Fruit fly (Drosophila melanogaster) whole organism, wandering third instar larva: ENCODE results near the gene bowl.

Experiments
- Abd-B ChIP-seq: fragments of >200 bp; optimal IDR thresholded peaks from 2 replicates; lab custom pipeline; 2017; ENCODE audit warnings: missing biosample characterization, missing genetic modification characterization
- CG32264 ChIP-seq: fragments of 200-800 bp; sonication (Bioruptor generic); optimal IDR thresholded peaks from 2 replicates; lab custom pipeline; 2016; ENCODE audit warnings: missing biosample characterization, missing genetic modification characterization
- CG9705 ChIP-seq: fragments of 200-800 bp; sonication (Bioruptor generic); optimal IDR thresholded peaks from 2 replicates; lab custom pipeline; 2018; ENCODE audit warnings: missing biosample characterization, mild to moderate bottlenecking, missing genetic modification characterization
- CrebA ChIP-seq: fragments of 200-800 bp; sonication (Bioruptor generic); optimal IDR thresholded peaks from 2 replicates; lab custom pipeline; 2016; ENCODE audit warnings: missing biosample characterization, mild to moderate bottlenecking, missing genetic modification characterization, borderline replicate concordance
- Dfd ChIP-seq: fragments of >200 bp; optimal IDR thresholded peaks from 2 replicates; lab custom pipeline; 2017; ENCODE audit warnings: missing biosample characterization, missing genetic modification characterization
- Dif ChIP-seq: fragments of 200-275, 200-300 bp; sonication (Bioruptor generic); optimal IDR thresholded peaks from 2 replicates; lab custom pipeline; 2018; ENCODE audit warnings: missing biosample characterization, missing genetic modification characterization; ENCODE audit not compliant: partially characterized antibody
- GATAd ChIP-seq: sonication (Bioruptor generic); optimal IDR thresholded peaks from 2 replicates; lab custom pipeline; 2016; ENCODE audit warnings: missing biosample characterization, missing genetic modification characterization
- HLH106 ChIP-seq: fragments of 200-800 bp; optimal IDR thresholded peaks from 3 replicates; lab custom pipeline; 2019; ENCODE audit warnings: missing biosample characterization, mild to moderate bottlenecking, missing genetic modification characterization, moderate library complexity
- Hnf4 ChIP-seq: fragments of 200-800 bp; sonication (Bioruptor generic); optimal IDR thresholded peaks from 2 replicates; lab custom pipeline; 2016; ENCODE audit warnings: missing biosample characterization, mild to moderate bottlenecking, missing genetic modification characterization
- Hr78 ChIP-seq: fragments of >200 bp; optimal IDR thresholded peaks from 2 replicates; lab custom pipeline; 2017; ENCODE audit warnings: missing biosample characterization, missing genetic modification characterization
- Hr83 ChIP-seq: fragments of 200-300 bp; sonication (Bioruptor generic); optimal IDR thresholded peaks from 2 replicates; lab custom pipeline; 2016; ENCODE audit warnings: missing biosample characterization, mild to moderate bottlenecking, missing genetic modification characterization, moderate library complexity; ENCODE audit not compliant: poor library complexity, severe bottlenecking
- Jra ChIP-seq: sonication (Bioruptor generic); optimal IDR thresholded peaks from 2 replicates; lab custom pipeline; 2016; ENCODE audit warnings: missing biosample characterization, missing genetic modification characterization
- Mio ChIP-seq: sonication (Bioruptor generic); optimal IDR thresholded peaks from 2 replicates; lab custom pipeline; 2016; ENCODE audit warnings: missing biosample characterization, missing genetic modification characterization
- Myc ChIP-seq: fragments of >200 bp; optimal IDR thresholded peaks from 2 replicates; lab custom pipeline; 2017
- N ChIP-seq: fragments of >200 bp; optimal IDR thresholded peaks from 2 replicates; lab custom pipeline; 2018; ENCODE audit warnings: missing biosample characterization, missing external identifiers, missing genetic modification characterization
- OdsH ChIP-seq: fragments of 200-800 bp; sonication (Bioruptor generic); optimal IDR thresholded peaks from 2 replicates; lab custom pipeline; 2016; ENCODE audit warnings: missing biosample characterization, mild to moderate bottlenecking, missing genetic modification characterization
- Rel ChIP-seq, 2 experiments: fragments of 200-800 bp; sonication (Bioruptor generic) in 1 of 2; optimal IDR thresholded peaks; 2 replicates in 1 of 2; 3 replicates in 1 of 2; lab custom pipeline; 2016 to 2019; ENCODE audit warnings: mild to moderate bottlenecking in 2 of 2, missing biosample characterization in 2 of 2, missing genetic modification characterization in 2 of 2, moderate library complexity in 1 of 2
- Sp1 ChIP-seq: fragments of 200-800 bp; sonication (Bioruptor generic); optimal IDR thresholded peaks from 3 replicates; lab custom pipeline; 2019; ENCODE audit warnings: missing biosample characterization, mild to moderate bottlenecking, missing genetic modification characterization, moderate library complexity
- Vsx2 ChIP-seq: fragments of 200-300, 225-300 bp; sonication (Bioruptor generic); optimal IDR thresholded peaks from 2 replicates; lab custom pipeline; 2018; ENCODE audit warnings: missing biosample characterization, missing genetic modification characterization; ENCODE audit not compliant: partially characterized antibody
- br ChIP-seq: fragments of 200-800 bp; sonication (Bioruptor generic); optimal IDR thresholded peaks from 2 replicates; lab custom pipeline; 2016; ENCODE audit warnings: missing biosample characterization, missing genetic modification characterization
- brk ChIP-seq: fragments of 200-800 bp; sonication (Bioruptor generic); optimal IDR thresholded peaks from 2 replicates; lab custom pipeline; 2016; ENCODE audit warnings: missing biosample characterization, mild to moderate bottlenecking, missing genetic modification characterization
- dl ChIP-seq, 2 experiments: fragments of 175-275, 200-275 bp in 1 of 2; fragments of 200-275 bp in 1 of 2; sonication (Bioruptor generic); optimal IDR thresholded peaks; lab custom pipeline; 2018; ENCODE audit warnings: mild to moderate bottlenecking in 2 of 2, missing biosample characterization in 2 of 2, missing genetic modification characterization in 2 of 2, moderate library complexity in 2 of 2; ENCODE audit not compliant: partially characterized antibody in 2 of 2, insufficient read depth in 1 of 2
- dmrt93B ChIP-seq: fragments of 200-800 bp; sonication (Bioruptor generic); optimal IDR thresholded peaks from 2 replicates; lab custom pipeline; 2018; ENCODE audit warnings: missing biosample characterization, mild to moderate bottlenecking, missing genetic modification characterization
- dsf ChIP-seq: sonication (Bioruptor generic); optimal IDR thresholded peaks from 2 replicates; lab custom pipeline; 2016; ENCODE audit warnings: missing biosample characterization, missing genetic modification characterization, borderline replicate concordance
- ey ChIP-seq: fragments of 200-800 bp; sonication (Bioruptor generic); optimal IDR thresholded peaks from 2 replicates; lab custom pipeline; 2016; ENCODE audit warnings: missing biosample characterization, missing genetic modification characterization
- foxo ChIP-seq, 2 experiments: fragments of 200-800 bp; sonication (Bioruptor generic); optimal IDR thresholded peaks; 2 replicates in 1 of 2; 3 replicates in 1 of 2; lab custom pipeline; 2016 to 2017; ENCODE audit warnings: missing biosample characterization in 2 of 2, missing genetic modification characterization in 2 of 2
- fru ChIP-seq: fragments of 200-800 bp; sonication (Bioruptor generic); optimal IDR thresholded peaks from 3 replicates; lab custom pipeline; 2016; ENCODE audit warnings: missing biosample characterization, mild to moderate bottlenecking, missing genetic modification characterization
- h ChIP-seq: fragments of 200-800 bp; sonication (Bioruptor generic); optimal IDR thresholded peaks from 3 replicates; lab custom pipeline; 2016; ENCODE audit warnings: missing biosample characterization, mild to moderate bottlenecking, missing genetic modification characterization
- jim ChIP-seq: fragments of 175-275, 200-325 bp; sonication (Bioruptor generic); optimal IDR thresholded peaks from 2 replicates; lab custom pipeline; 2016; ENCODE audit warnings: missing biosample characterization, mild to moderate bottlenecking, missing genetic modification characterization
- lola ChIP-seq: fragments of >200 bp; optimal IDR thresholded peaks from 2 replicates; lab custom pipeline; 2017; ENCODE audit warnings: missing biosample characterization, missing genetic modification characterization
- pan ChIP-seq: fragments of >200 bp; optimal IDR thresholded peaks from 2 replicates; lab custom pipeline; 2017
- psq ChIP-seq: fragments of 200-800 bp; sonication (Bioruptor generic); optimal IDR thresholded peaks from 3 replicates; lab custom pipeline; 2017; ENCODE audit warnings: missing biosample characterization, mild to moderate bottlenecking, missing genetic modification characterization, moderate library complexity
- rgr ChIP-seq: fragments of 200-800 bp; sonication (Bioruptor generic); optimal IDR thresholded peaks from 3 replicates; lab custom pipeline; 2016; ENCODE audit warnings: missing biosample characterization, mild to moderate bottlenecking, missing genetic modification characterization
- sv ChIP-seq: fragments of 200-800 bp; sonication (Bioruptor generic); optimal IDR thresholded peaks from 3 replicates; lab custom pipeline; 2016; ENCODE audit warnings: missing biosample characterization, missing genetic modification characterization
- tai ChIP-seq: sonication (Bioruptor generic); optimal IDR thresholded peaks from 2 replicates; lab custom pipeline; 2016; ENCODE audit warnings: missing biosample characterization, missing genetic modification characterization
- usp ChIP-seq: fragments of >200 bp; optimal IDR thresholded peaks from 2 replicates; lab custom pipeline; 2017; ENCODE audit warnings: missing biosample characterization, missing genetic modification characterization
- woc ChIP-seq: sonication (Bioruptor generic); optimal IDR thresholded peaks from 2 replicates; lab custom pipeline; 2016; ENCODE audit warnings: missing biosample characterization, mild to moderate bottlenecking, missing genetic modification characterization

Gene bowl

DNA sequence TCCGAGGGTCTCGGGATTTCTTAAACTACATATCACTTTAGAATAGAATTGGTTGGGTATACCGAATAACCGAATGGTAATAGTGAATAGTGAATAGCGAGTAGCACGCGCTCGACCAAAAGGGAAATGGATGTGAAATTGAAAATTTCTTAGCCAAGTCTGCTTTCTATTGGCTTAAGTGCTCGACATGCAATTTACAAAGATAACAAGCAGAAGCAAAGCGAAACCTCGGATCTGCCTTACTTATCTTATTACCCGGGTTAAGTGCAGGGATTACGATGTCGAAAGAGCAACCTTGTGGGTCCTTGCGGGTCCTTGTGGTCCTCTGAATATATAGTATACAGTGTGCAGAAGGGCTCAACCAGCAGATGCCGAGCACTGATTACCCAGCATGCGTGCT, 57.7 kb downstream of the bowl start:
- TF ChIP-seq Dfd, result no peak
- no peak for TF ChIP-seq lola (GFP tag; lab: Kevin White, UChicago)
- no peak for TF ChIP-seq psq (GFP tag; lab: Kevin White, UChicago)
- TF ChIP-seq CrebA, result no peak
- TF ChIP-seq OdsH (GFP tag; lab: Kevin White, UChicago), result no peak
- TF ChIP-seq Hr78 (GFP tag; lab: Kevin White, UChicago), result no peak
- TF ChIP-seq foxo (GFP tag; optimal IDR thresholded peaks at IDR 0.05; lab: Kevin White, UChicago), result no peak

dm6 chr2L:3831694-3832093, 60.2 kb downstream of the bowl start:
- TF ChIP-seq rgr (GFP tag; lab: Kevin White, UChicago), result no peak
- TF ChIP-seq jim (GFP tag; lab: Kevin White, UChicago), result no peak
- TF ChIP-seq Sp1 (GFP tag; lab: Kevin White, UChicago), result no peak
- no peak for TF ChIP-seq psq (GFP tag; lab: Kevin White, UChicago)
- TF ChIP-seq Rel (GFP tag; optimal IDR thresholded peaks at IDR 0.05; lab: Kevin White, UChicago), result no peak
- no peak for TF ChIP-seq Rel (tag; optimal IDR thresholded peaks at IDR 0.05; lab: Kevin White, UChicago)
- no peak for TF ChIP-seq woc (GFP tag; lab: Kevin White, UChicago)
- no peak for TF ChIP-seq lola (GFP tag; lab: Kevin White, UChicago)
- no peak for TF ChIP-seq Hr78 (GFP tag; lab: Kevin White, UChicago)
- no peak for TF ChIP-seq Hr83
- no peak for TF ChIP-seq GATAd (GFP tag; lab: Kevin White, UChicago)
- TF ChIP-seq Jra, result no peak
- TF ChIP-seq brk, result no peak
- TF ChIP-seq pan (lab: Kevin White, UChicago), result no peak
- TF ChIP-seq ey (GFP tag; lab: Kevin White, UChicago), result no peak
- TF ChIP-seq Abd-B (GFP tag; lab: Kevin White, UChicago), result no peak
- TF ChIP-seq Vsx2 (GFP tag; lab: Kevin White, UChicago), result no peak
- no peak for TF ChIP-seq Dif (GFP tag; lab: Kevin White, UChicago)

- TF ChIP-seq sv (GFP tag; lab: Kevin White, UChicago) (peak; percentile 96), Sp1 (GFP tag; lab: Kevin White, UChicago) (peak; percentile 57), Myc (lab: Kevin White, UChicago) (no peak), Vsx2 (GFP tag; lab: Kevin White, UChicago) (no peak), Mio (no peak), Jra (peak; percentile 2), fru (GFP tag; lab: Kevin White, UChicago) (peak; percentile 72), lola (GFP tag; lab: Kevin White, UChicago) (no peak), woc (GFP tag; lab: Kevin White, UChicago) (peak; percentile 14), ey (GFP tag; lab: Kevin White, UChicago) (peak; percentile 73), CG32264 (peak; percentile 21), OdsH (GFP tag; lab: Kevin White, UChicago) (peak; percentile 67), N (GFP tag; lab: Kevin White, UChicago) (no peak), usp (GFP tag; lab: Kevin White, UChicago) (no peak), Hr83 (no peak), h (peak; percentile 78), dmrt93B (GFP tag; lab: Kevin White, UChicago) (peak; percentile 41), Hr78 (GFP tag; lab: Kevin White, UChicago) (no peak), brk (peak; percentile 30), Hnf4 (GFP tag; lab: Kevin White, UChicago) (peak; percentile 58), rgr (GFP tag; lab: Kevin White, UChicago) (peak; percentile 71), Abd-B (GFP tag; lab: Kevin White, UChicago) (no peak), dsf (GFP tag; lab: Kevin White, UChicago) (no peak), foxo (GFP tag; optimal IDR thresholded peaks at IDR 0.05; lab: Kevin White, UChicago) (peak in 1 of 2 experiments; percentile 79), Dif (GFP tag; lab: Kevin White, UChicago) (no peak), HLH106 (tag; lab: Kevin White, UChicago) (peak; percentile 69), CG9705 (GFP tag; lab: Kevin White, UChicago) (no peak), tai (GFP tag; lab: Kevin White, UChicago) (no peak), GATAd (GFP tag; lab: Kevin White, UChicago) (no peak), psq (GFP tag; lab: Kevin White, UChicago) (no peak), CrebA (no peak), br (GFP tag; lab: Kevin White, UChicago) (peak; percentile 67), Dfd (no peak), dl (GFP tag; optimal IDR thresholded peaks at IDR 0.05; lab: Kevin White, UChicago; ENCODE audit: insufficient read depth in 1 of 2, partially characterized antibody in 2 of 2) (no peak), Rel (GFP tag; optimal IDR thresholded peaks at IDR 0.05; lab: Kevin White, UChicago) (no peak), Rel (tag; optimal IDR thresholded peaks at IDR 0.05; lab: Kevin White, UChicago) (no peak), pan (lab: Kevin White, UChicago) (no peak)
Observed at dm6 chr2L:3832249-3832675, 60.8 kb downstream of the bowl start.
